Fruit fly (Drosophila melanogaster) whole organism, adult: ENCODE results near the gene Srg1.

ENCODE experiments used
- CG11617 ChIP-seq: fragments of 200-800 bp; sonication (Bioruptor generic); optimal IDR thresholded peaks from 2 replicates; lab custom pipeline; 2017; ENCODE audit warnings: mild to moderate bottlenecking, missing biosample characterization, missing genetic modification reagents, missing genetic modification characterization
- CG12768 ChIP-seq: fragments of 200-800 bp; sonication (Bioruptor generic); optimal IDR thresholded peaks from 2 replicates; lab custom pipeline; 2017; ENCODE audit warnings: missing biosample characterization, missing genetic modification characterization, mild to moderate bottlenecking, moderate library complexity, missing genetic modification reagents
- CG14711 ChIP-seq: fragments of 200-800 bp; sonication (Bioruptor generic); optimal IDR thresholded peaks from 2 replicates; lab custom pipeline; 2018; ENCODE audit warnings: missing biosample characterization, mild to moderate bottlenecking, missing genetic modification characterization, moderate library complexity
- CG1620 ChIP-seq: fragments of 200-800 bp; sonication (Bioruptor generic); optimal IDR thresholded peaks from 2 replicates; lab custom pipeline; 2016; ENCODE audit warnings: missing biosample characterization, missing genetic modification characterization
- Hr96 ChIP-seq: fragments of 200-800 bp; sonication (Bioruptor generic); optimal IDR thresholded peaks from 2 replicates; lab custom pipeline; 2016; ENCODE audit warnings: missing biosample characterization, missing genetic modification characterization
- bab1 ChIP-seq: fragments of 200-800 bp; sonication (Bioruptor generic); optimal IDR thresholded peaks from 3 replicates; lab custom pipeline; 2019; ENCODE audit warnings: missing biosample characterization, mild to moderate bottlenecking, missing genetic modification characterization, moderate library complexity
- cnc ChIP-seq, 2 experiments: fragments of >200 bp; optimal IDR thresholded peaks; 2 replicates each; lab custom pipeline; 2017
- ovo ChIP-seq: fragments of 200-800 bp; sonication (Bioruptor generic); optimal IDR thresholded peaks from 2 replicates; lab custom pipeline; 2016; ENCODE audit warnings: missing biosample characterization, missing genetic modification characterization
- pad ChIP-seq: fragments of 200-800 bp; sonication (Bioruptor generic); optimal IDR thresholded peaks from 3 replicates; lab custom pipeline; 2017; ENCODE audit warnings: missing biosample characterization, missing genetic modification characterization, mild to moderate bottlenecking, moderate library complexity, missing genetic modification reagents
- tj ChIP-seq: fragments of 200-800 bp; sonication (Bioruptor generic); optimal IDR thresholded peaks from 3 replicates; lab custom pipeline; 2017; ENCODE audit warnings: missing biosample characterization, mild to moderate bottlenecking, missing genetic modification characterization, moderate library complexity

Gene Srg1

dm6 chr3R:24816993-24817854 is 47.3 kb downstream of the Srg1 start, which contains the start of the genes CG5808 and Saf-B:
Gene CG5808 (minus strand): TSS chr3R:24817007.
Gene Saf-B (plus strand): TSS chr3R:24817464.
- TF ChIP-seq pad (no peak), CG14711 (peak; percentile 44), Hr96 (GFP tag; lab: Kevin White, UChicago) (no peak), CG11617 (GFP tag; lab: Kevin White, UChicago) (peak; percentile 45), CG1620 (GFP tag; lab: Kevin White, UChicago) (peak; percentile 53), tj (peak; percentile 5), bab1 (GFP tag; lab: Kevin White, UChicago) (no peak), ovo (GFP tag; lab: Kevin White, UChicago) (no peak), CG12768 (GFP tag; lab: Kevin White, UChicago) (peak; percentile 38), cnc (optimal IDR thresholded peaks at IDR 0.05; lab: Kevin White, UChicago) (no peak)
